Fruit fly (Drosophila melanogaster): ENCODE results near the gene CG5177.

The CG5177 gene

dm6 chr2L:7395813-7396212 lies 9.2 kb upstream of the CG5177 start (continued):
- TF ChIP-seq CG33557 (GFP tag; optimal IDR thresholded peaks at IDR 0.05) (no peak), CG1792 (GFP tag; optimal IDR thresholded peaks at IDR 0.05) (no peak), CG4617 (GFP tag; optimal IDR thresholded peaks at IDR 0.05; ENCODE audit: borderline replicate concordance) (no peak), amos (GFP tag; IDR thresholded peaks at IDR 0.05; ENCODE audit: partially characterized antibody) (no peak), CG14860 (GFP tag; IDR thresholded peaks at IDR 0.05; ENCODE audit: partially characterized antibody) (no peak), Drgx (GFP tag; IDR thresholded peaks at IDR 0.05) (no peak), CG7271 (tag; optimal IDR thresholded peaks at IDR 0.05) (no peak), ap (GFP tag; IDR thresholded peaks at IDR 0.05) (peak; percentile 5; the same call in 1 of the 2 replicates), CG8089 (GFP tag; optimal IDR thresholded peaks at IDR 0.05) (no peak), CHES-1-like (GFP tag; optimal IDR thresholded peaks at IDR 0.05) (no peak), pum (GFP tag; optimal IDR thresholded peaks at IDR 0.05) (no peak), unc-4 (GFP tag; IDR thresholded peaks at IDR 0.05; ENCODE audit: partially characterized antibody) (no peak), CG11247 (GFP tag; IDR thresholded peaks at IDR 0.05) (0 out of 2 replicates have a peak, but pooled peaks have one; percentile 22), ems (GFP tag; optimal IDR thresholded peaks at IDR 0.05) (no peak), trem (tag; optimal IDR thresholded peaks at IDR 0.05) (no peak), CG12236 (GFP tag; optimal IDR thresholded peaks at IDR 0.05) (no peak), CkIIα-i1 (GFP tag; IDR thresholded peaks at IDR 0.05) (no peak), chm (GFP tag; IDR thresholded peaks at IDR 0.05) (no peak), CG1603 (tag; optimal IDR thresholded peaks at IDR 0.05) (no peak), CG4328 (GFP tag; optimal IDR thresholded peaks at IDR 0.05) (no peak), fd64A (GFP tag; optimal IDR thresholded peaks at IDR 0.05) (no peak), CG3838 (GFP tag; optimal IDR thresholded peaks at IDR 0.05) (no peak), CG6791 (GFP tag; IDR thresholded peaks at IDR 0.05; ENCODE audit: partially characterized antibody) (no peak), nmo (GFP tag; optimal IDR thresholded peaks at IDR 0.05) (peak; percentile 68), CG1647 (GFP tag; optimal IDR thresholded peaks at IDR 0.05) (no peak), lab (GFP tag; optimal IDR thresholded peaks at IDR 0.05) (peak; percentile 75), Side (GFP tag; optimal IDR thresholded peaks at IDR 0.05) (no peak), seq (GFP tag; IDR thresholded peaks at IDR 0.05) (peak; percentile 60), phol (tag; optimal IDR thresholded peaks at IDR 0.05) (peak; percentile 63), prd (optimal IDR thresholded peaks at IDR 0.05) (no peak), prd (GFP tag; IDR thresholded peaks at IDR 0.05) (peak; percentile 57; the same call in 1 of the 3 replicates), psq (GFP tag; optimal IDR thresholded peaks at IDR 0.05) (no peak), CG12769 (tag; optimal IDR thresholded peaks at IDR 0.05) (no peak), CG11398 (GFP tag; optimal IDR thresholded peaks at IDR 0.05) (no peak), CG32767 (GFP tag; IDR thresholded peaks at IDR 0.05) (0 out of 2 replicates have a peak, but pooled peaks have one; percentile 34), sr (GFP tag; IDR thresholded peaks at IDR 0.05) (no peak), Mrtf (GFP tag; IDR thresholded peaks at IDR 0.05) (peak; percentile 40; the same call in 1 of the 3 replicates), CG3995 (GFP tag; optimal IDR thresholded peaks at IDR 0.05) (no peak), sisA (GFP tag; IDR thresholded peaks at IDR 0.05) (peak; percentile 52; the same call in 1 of the 2 replicates), CG14965 (GFP tag; optimal IDR thresholded peaks at IDR 0.05; ENCODE audit: borderline replicate concordance) (no peak), HHEX (GFP tag; optimal IDR thresholded peaks at IDR 0.05) (peak; percentile 20), CG13424 (tag; optimal IDR thresholded peaks at IDR 0.05) (peak; percentile 76), croc (GFP tag; conservative IDR thresholded peaks at IDR 0.05) (no peak), eve (GFP tag; optimal IDR thresholded peaks at IDR 0.05) (peak in 1 of 2 experiments; percentile 42), Hr39 (optimal IDR thresholded peaks at IDR 0.05) (no peak), Myb (GFP tag; optimal IDR thresholded peaks at IDR 0.05) (no peak), dysf (GFP tag; IDR thresholded peaks at IDR 0.05) (peak; percentile 77), CG4282 (GFP tag; optimal IDR thresholded peaks at IDR 0.05) (no peak), abd-A (tag; optimal IDR thresholded peaks at IDR 0.05) (no peak), gro (GFP tag; optimal IDR thresholded peaks at IDR 0.05) (no peak), maf-S (GFP tag; optimal IDR thresholded peaks at IDR 0.05) (no peak), CG10274 (GFP tag; optimal IDR thresholded peaks at IDR 0.05) (no peak)

Measured in whole organism, embryonic.